Worm (Caenorhabditis elegans) whole organism, L4/young adult: ENCODE results near the gene B0507.7.

Source experiments
- W03F9.2 ChIP-seq: fragments of 150-350 bp; optimal IDR thresholded peaks from 2 replicates; lab custom pipeline; 2014; ENCODE audit warnings: missing biosample characterization, missing genetic modification characterization
- him-1 ChIP-seq: sonication (generic microtip); optimal IDR thresholded peaks from 2 replicates; lab custom pipeline; 2016; ENCODE audit warnings: missing genotype, missing genetic modification reagents, missing genetic modification characterization, missing compliant biosample characterization

ce11 chrV:8781164-8781563 lies 22.6 kb upstream of the B0507.7 start:
- TF ChIP-seq W03F9.2 (tag; lab: Kevin White, UChicago), result no peak
- no peak for TF ChIP-seq him-1 (tag; lab: Kevin White, UChicago)
